Fruit fly (Drosophila melanogaster) whole organism, adult: ENCODE measurements around the gene CG12112.

ENCODE experiments used
- CG5204 ChIP-seq: fragments of 200-800 bp; sonication (Bioruptor generic); optimal IDR thresholded peaks from 2 replicates; lab custom pipeline; 2016; ENCODE audit warnings: missing biosample characterization, missing genetic modification characterization
- CG7101 ChIP-seq: fragments of 200-800 bp; sonication (Bioruptor generic); optimal IDR thresholded peaks from 2 replicates; lab custom pipeline; 2018; ENCODE audit warnings: missing biosample characterization, mild to moderate bottlenecking, missing genetic modification characterization, moderate library complexity
- Crg-1 ChIP-seq: fragments of 200-800 bp; sonication (Bioruptor generic); optimal IDR thresholded peaks from 2 replicates; lab custom pipeline; 2016; ENCODE audit warnings: missing biosample characterization, missing genetic modification characterization
- bab1 ChIP-seq: fragments of 200-800 bp; sonication (Bioruptor generic); optimal IDR thresholded peaks from 3 replicates; lab custom pipeline; 2019; ENCODE audit warnings: missing biosample characterization, mild to moderate bottlenecking, missing genetic modification characterization, moderate library complexity
- cnc ChIP-seq, 2 experiments: fragments of >200 bp; optimal IDR thresholded peaks; 2 replicates each; lab custom pipeline; 2017
- kay ChIP-seq: fragments of 200-800 bp; sonication (Bioruptor generic); peaks from one replicate; lab custom pipeline; 2016; ENCODE audit warnings: missing biosample characterization, missing genetic modification characterization, borderline replicate concordance
- ovo ChIP-seq: fragments of 200-800 bp; sonication (Bioruptor generic); optimal IDR thresholded peaks from 2 replicates; lab custom pipeline; 2016; ENCODE audit warnings: missing biosample characterization, missing genetic modification characterization

dm6 chrX:8591685-8592127, 31.7 kb upstream of the CG12112 start, which contains the start of the genes CG12659 and Crag:
- TF ChIP-seq bab1 (peak; percentile 9), kay (GFP tag; lab: Kevin White, UChicago) (no peak), cnc (optimal IDR thresholded peaks at IDR 0.05; lab: Kevin White, UChicago) (no peak), ovo (GFP tag; lab: Kevin White, UChicago) (peak; percentile 20), CG5204 (GFP tag; lab: Kevin White, UChicago) (peak; percentile 54), CG7101 (tag; lab: Kevin White, UChicago) (no peak), Crg-1 (GFP tag; lab: Kevin White, UChicago) (peak; percentile 19)
